Worm (Caenorhabditis elegans) whole organism, L3 larva: Measurements from ENCODE around the gene rrc-1.

Source experiments
- lin-39 ChIP-seq: fragments of 150-350 bp; optimal IDR thresholded peaks from 2 replicates; lab custom pipeline; 2018; ENCODE audit warnings: missing biosample characterization, missing genetic modification reagents, missing genetic modification characterization
- nhr-28 ChIP-seq: fragments of 150-350 bp; optimal IDR thresholded peaks from 2 replicates; lab custom pipeline; 2014; ENCODE audit warnings: missing biosample characterization, missing genetic modification characterization
- nhr-77 ChIP-seq: fragments of 150-350 bp; optimal IDR thresholded peaks from 2 replicates; lab custom pipeline; 2014; ENCODE audit warnings: missing biosample characterization, missing genetic modification characterization
- unc-39 ChIP-seq: sonication (generic microtip); optimal IDR thresholded peaks from 4 replicates; lab custom pipeline; 2017; ENCODE audit warnings: missing biosample characterization, missing genetic modification characterization

- TF ChIP-seq lin-39 (no peak), nhr-77 (tag; lab: Kevin White, UChicago) (no peak), unc-39 (no peak), nhr-28 (no peak)
Observed at ce11 chrX:9782389-9782939, 48.6 kb downstream of the rrc-1 start.
